Fruit fly (Drosophila melanogaster): ENCODE measurements around the gene CG1647.
A peak's percentile ranks its signal among the peaks of the same experiment; 100 is the strongest.

Gene CG1647

DNA sequence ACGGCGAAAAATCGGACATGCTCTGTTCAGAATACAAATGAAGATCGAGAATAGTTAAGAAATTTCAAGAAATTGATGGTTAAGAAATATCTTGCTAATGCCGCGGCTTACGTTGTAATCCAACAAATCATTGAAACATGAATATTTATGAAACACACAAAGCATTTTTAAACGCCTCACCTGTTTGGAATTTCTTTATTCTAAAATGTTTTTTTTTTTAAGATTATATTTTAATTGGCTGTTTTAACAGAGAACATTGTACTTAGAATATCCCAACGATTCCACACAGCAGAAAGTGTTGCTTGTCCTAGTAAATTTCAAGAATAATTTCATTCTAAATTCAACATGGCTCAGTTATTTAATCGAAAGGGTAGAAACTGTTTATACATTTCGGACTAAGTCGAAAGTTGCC, 32.0 kb downstream of the CG1647 start (continued):
- TF ChIP-seq tin (GFP tag; optimal IDR thresholded peaks at IDR 0.05) (peak; percentile 18), esg (GFP tag; conservative IDR thresholded peaks at IDR 0.05) (no peak), sqz (GFP tag; optimal IDR thresholded peaks at IDR 0.05) (no peak), CG2129 (GFP tag; IDR thresholded peaks at IDR 0.05; ENCODE audit: partially characterized antibody) (no peak), Spps (tag; optimal IDR thresholded peaks at IDR 0.05) (no peak), E2f1 (GFP tag; IDR thresholded peaks at IDR 0.05) (no peak), nerfin-1 (tag; optimal IDR thresholded peaks at IDR 0.05) (no peak), CG1529 (GFP tag; optimal IDR thresholded peaks at IDR 0.05) (peak; percentile 28), mirr (GFP tag; optimal IDR thresholded peaks at IDR 0.05) (no peak), ac (GFP tag; optimal IDR thresholded peaks at IDR 0.05) (no peak), btn (GFP tag; optimal IDR thresholded peaks at IDR 0.05) (no peak), Atf3 (GFP tag; optimal IDR thresholded peaks at IDR 0.05) (no peak), CG8281 (tag; optimal IDR thresholded peaks at IDR 0.05) (no peak), Kr (GFP tag; optimal IDR thresholded peaks at IDR 0.05) (no peak), Optix (GFP tag; IDR thresholded peaks at IDR 0.05) (no peak), Six4 (GFP tag; optimal IDR thresholded peaks at IDR 0.05) (peak; percentile 14), CG7271 (tag; optimal IDR thresholded peaks at IDR 0.05) (no peak), abd-A (tag; optimal IDR thresholded peaks at IDR 0.05) (no peak), CG3163 (GFP tag; optimal IDR thresholded peaks at IDR 0.05) (no peak), Lim3 (GFP tag; IDR thresholded peaks at IDR 0.05) (no peak), Elba2 (GFP tag; optimal IDR thresholded peaks at IDR 0.05) (no peak), CG13424 (tag; optimal IDR thresholded peaks at IDR 0.05) (no peak), CG10274 (GFP tag; optimal IDR thresholded peaks at IDR 0.05) (no peak), inv (GFP tag; IDR thresholded peaks at IDR 0.05; ENCODE audit: partially characterized antibody) (no peak), CG2889 (GFP tag; IDR thresholded peaks at IDR 0.05) (no peak), ssp (GFP tag; IDR thresholded peaks at IDR 0.05) (no peak), CG5953 (GFP tag; IDR thresholded peaks at IDR 0.05) (no peak), ase (GFP tag; IDR thresholded peaks at IDR 0.05) (no peak), CG30403 (GFP tag; optimal IDR thresholded peaks at IDR 0.05) (peak; percentile 39), C15 (GFP tag; IDR thresholded peaks at IDR 0.05) (no peak), danr (GFP tag; IDR thresholded peaks at IDR 0.05) (no peak), Dfd (GFP tag; optimal IDR thresholded peaks at IDR 0.05) (no peak), Rfx (GFP tag; IDR thresholded peaks at IDR 0.05) (no peak), gsb-n (tag; optimal IDR thresholded peaks at IDR 0.05) (no peak), Adf1 (GFP tag; IDR thresholded peaks at IDR 0.05) (no peak), CG7357 (GFP tag; IDR thresholded peaks at IDR 0.05) (no peak), row (GFP tag; IDR thresholded peaks at IDR 0.05) (0 out of 3 replicates have a peak, but pooled peaks have one; percentile 33), CG12104 (GFP tag; optimal IDR thresholded peaks at IDR 0.05) (no peak), NC2α (GFP tag; optimal IDR thresholded peaks at IDR 0.05) (no peak), Atf6 (GFP tag; IDR thresholded peaks at IDR 0.05) (no peak), jigr1 (GFP tag; IDR thresholded peaks at IDR 0.05) (no peak), lola (GFP tag; optimal IDR thresholded peaks at IDR 0.05) (peak in 1 of 3 experiments; percentile 48), NC2β (GFP tag; optimal IDR thresholded peaks at IDR 0.05) (no peak), HmgD (GFP tag; optimal IDR thresholded peaks at IDR 0.05) (no peak), CG34224 (GFP tag; IDR thresholded peaks at IDR 0.05; ENCODE audit: partially characterized antibody) (no peak), CG10543 (GFP tag; optimal IDR thresholded peaks at IDR 0.05) (no peak), CG15696 (tag; optimal IDR thresholded peaks at IDR 0.05) (no peak), mld (GFP tag; IDR thresholded peaks at IDR 0.05; ENCODE audit: partially characterized antibody) (no peak), tap (tag; optimal IDR thresholded peaks at IDR 0.05) (no peak), Hand (GFP tag; optimal IDR thresholded peaks at IDR 0.05) (no peak), CG4328 (GFP tag; optimal IDR thresholded peaks at IDR 0.05) (no peak), CG15479 (GFP tag; optimal IDR thresholded peaks at IDR 0.05) (no peak)
